Worm (Caenorhabditis elegans): ENCODE data around the gene cest-33.

Gene cest-33

ce11 chrV:6359522-6359921 is 5.9 kb downstream of the cest-33 start:
- TF ChIP-seq elt-1 (tag; optimal IDR thresholded peaks at IDR 0.05; ENCODE audit: borderline replicate concordance, insufficient read depth) (no peak), ceh-43 (GFP tag; optimal IDR thresholded peaks at IDR 0.05) (no peak), ces-1 (GFP tag; optimal IDR thresholded peaks at IDR 0.05) (no peak)

ce11 chrV:6358709-6359108 is 6.8 kb downstream of the cest-33 start:
- TF ChIP-seq ztf-11 (tag; optimal IDR thresholded peaks at IDR 0.05) (no peak), ceh-43 (GFP tag; optimal IDR thresholded peaks at IDR 0.05) (no peak), elt-1 (tag; optimal IDR thresholded peaks at IDR 0.05; ENCODE audit: borderline replicate concordance, insufficient read depth) (no peak), sem-2 (GFP tag; optimal IDR thresholded peaks at IDR 0.05) (no peak), flh-1 (GFP tag; optimal IDR thresholded peaks at IDR 0.05) (no peak), M03D4.4 (tag; optimal IDR thresholded peaks at IDR 0.05) (no peak), mab-5 (tag; optimal IDR thresholded peaks at IDR 0.05) (no peak), hlh-1 (tag; optimal IDR thresholded peaks at IDR 0.05) (no peak), pha-4 (tag; optimal IDR thresholded peaks at IDR 0.05) (no peak), mls-2 (tag; optimal IDR thresholded peaks at IDR 0.05) (no peak), cnd-1 (tag; optimal IDR thresholded peaks at IDR 0.05) (no peak), drap-1 (GFP tag; optimal IDR thresholded peaks at IDR 0.05) (no peak), ces-1 (GFP tag; optimal IDR thresholded peaks at IDR 0.05) (no peak), nhr-2 (tag; optimal IDR thresholded peaks at IDR 0.05) (no peak), snpc-4 (tag; optimal IDR thresholded peaks at IDR 0.05) (no peak)

- no peak for TF ChIP-seq bed-3 (GFP tag; optimal IDR thresholded peaks at IDR 0.05)
- no peak for TF ChIP-seq flh-1 (GFP tag; optimal IDR thresholded peaks at IDR 0.05)
- TF ChIP-seq unc-39 (tag; optimal IDR thresholded peaks at IDR 0.05), result no peak
- TF ChIP-seq elt-3 (tag; optimal IDR thresholded peaks at IDR 0.05), result no peak
- TF ChIP-seq nhr-76 (tag; optimal IDR thresholded peaks at IDR 0.05), result no peak
- TF ChIP-seq nhr-12 (tag; optimal IDR thresholded peaks at IDR 0.05), result no peak
- TF ChIP-seq ceh-43 (GFP tag; optimal IDR thresholded peaks at IDR 0.05), result no peak
- TF ChIP-seq mls-2 (tag; optimal IDR thresholded peaks at IDR 0.05), result no peak
- no peak for TF ChIP-seq ceh-39 (tag; optimal IDR thresholded peaks at IDR 0.05)
- TF ChIP-seq ces-1 (GFP tag; optimal IDR thresholded peaks at IDR 0.05), result no peak
- TF ChIP-seq nhr-2 (tag; optimal IDR thresholded peaks at IDR 0.05), result no peak
Measured at ce11 chrV:6357236-6357635, 8.2 kb downstream of the cest-33 start.

- TF ChIP-seq tbx-8 (GFP tag; optimal IDR thresholded peaks at IDR 0.05), result no peak
- TF ChIP-seq ceh-43 (GFP tag; optimal IDR thresholded peaks at IDR 0.05), result no peak
- no peak for TF ChIP-seq ceh-39 (tag; optimal IDR thresholded peaks at IDR 0.05)
- TF ChIP-seq sem-2 (GFP tag; optimal IDR thresholded peaks at IDR 0.05), result no peak
- TF ChIP-seq ham-2 (GFP tag; optimal IDR thresholded peaks at IDR 0.05), result no peak
- no peak for TF ChIP-seq unc-39 (tag; optimal IDR thresholded peaks at IDR 0.05)
Measured at ce11 chrV:6355975-6356441, 9.5 kb downstream of the cest-33 start, which contains the start of gene bcl-11. Gene bcl-11, plus strand, starts transcription at chrV:6356025.

- TF ChIP-seq ztf-11 (tag; optimal IDR thresholded peaks at IDR 0.05) (no peak), ham-2 (GFP tag; optimal IDR thresholded peaks at IDR 0.05) (no peak), mep-1 (tag; optimal IDR thresholded peaks at IDR 0.05) (no peak), sem-2 (GFP tag; optimal IDR thresholded peaks at IDR 0.05) (no peak)
Measured at ce11 chrV:6355412-6355811, 10.1 kb downstream of the cest-33 start.

ce11 chrV:6354786-6355185 is 10.7 kb downstream of the cest-33 start:
- no peak for TF ChIP-seq mab-5 (tag; optimal IDR thresholded peaks at IDR 0.05)
- TF ChIP-seq ztf-11 (tag; optimal IDR thresholded peaks at IDR 0.05), result no peak
- no peak for TF ChIP-seq nhr-28 (tag; optimal IDR thresholded peaks at IDR 0.05)
- no peak for TF ChIP-seq nhr-76 (tag; optimal IDR thresholded peaks at IDR 0.05)
- TF ChIP-seq tbx-8 (GFP tag; optimal IDR thresholded peaks at IDR 0.05), result no peak
- TF ChIP-seq lin-13 (tag; optimal IDR thresholded peaks at IDR 0.05), result no peak
- TF ChIP-seq elt-3 (tag; optimal IDR thresholded peaks at IDR 0.05), result no peak
- TF ChIP-seq ceh-43 (GFP tag; optimal IDR thresholded peaks at IDR 0.05), result no peak
- TF ChIP-seq unc-120 (tag; optimal IDR thresholded peaks at IDR 0.05; ENCODE audit: poor library complexity, severe bottlenecking), result no peak
- TF ChIP-seq unc-39 (tag; optimal IDR thresholded peaks at IDR 0.05), result no peak
- TF ChIP-seq lsy-2 (tag; optimal IDR thresholded peaks at IDR 0.05), result no peak
- TF ChIP-seq drap-1 (GFP tag; optimal IDR thresholded peaks at IDR 0.05), result no peak
- TF ChIP-seq nhr-237 (tag; optimal IDR thresholded peaks at IDR 0.05), result no peak
- no peak for TF ChIP-seq M03D4.4 (tag; optimal IDR thresholded peaks at IDR 0.05)
- TF ChIP-seq nhr-12 (tag; optimal IDR thresholded peaks at IDR 0.05), result no peak
- TF ChIP-seq unc-62 (GFP tag; optimal IDR thresholded peaks at IDR 0.05), result no peak

Data from whole organism, mixed stage, embryonic.